Worm (Caenorhabditis elegans) whole organism, L1 larva: ENCODE results near the gene efn-4.

Experiments
- blmp-1 ChIP-seq: fragments of 150-350 bp; optimal IDR thresholded peaks from 2 replicates; lab custom pipeline; 2014; ENCODE audit warnings: missing biosample characterization, missing genetic modification characterization
- ceh-63 ChIP-seq: fragments of 200-800 bp; sonication (Bioruptor generic); optimal IDR thresholded peaks from 2 replicates; lab custom pipeline; 2018; ENCODE audit warnings: mild to moderate bottlenecking, missing genetic modification characterization, missing compliant biosample characterization
- ceh-8 ChIP-seq: fragments of 200-800 bp; sonication (Bioruptor generic); optimal IDR thresholded peaks from 2 replicates; lab custom pipeline; 2018; ENCODE audit warnings: mild to moderate bottlenecking, missing genetic modification characterization, moderate library complexity, missing compliant biosample characterization
- ceh-88 ChIP-seq: fragments of 200-800 bp; sonication (Bioruptor generic); IDR thresholded peaks from 2 replicates; pipeline ENCODE4 v1.3.6; 2022; ENCODE audit warnings: missing genetic modification characterization, missing compliant biosample characterization
- ceh-90 ChIP-seq: sonication (generic microtip); optimal IDR thresholded peaks from 2 replicates; lab custom pipeline; 2016; ENCODE audit warnings: missing genetic modification characterization, missing compliant biosample characterization
- ces-1 ChIP-seq: fragments of 150-350 bp; optimal IDR thresholded peaks from 2 replicates; lab custom pipeline; 2014; ENCODE audit warnings: missing biosample characterization, missing genetic modification reagents, missing genetic modification characterization
- dpl-1 ChIP-seq, 3 experiments: fragments of 150-350 bp in 2 of 3; sonication (generic microtip) in 1 of 3; optimal IDR thresholded peaks; 2 replicates each; lab custom pipeline; 2014 to 2017; ENCODE audit warnings: missing biosample characterization in 3 of 3, missing genetic modification characterization in 3 of 3, missing genetic modification reagents in 3 of 3
- elt-2 ChIP-seq: sonication (generic microtip); optimal IDR thresholded peaks from 2 replicates; lab custom pipeline; 2016; ENCODE audit warnings: missing genetic modification characterization, mild to moderate bottlenecking, inconsistent platforms, missing compliant biosample characterization, missing genetic modification reagents
- fkh-10 ChIP-seq: sonication (generic microtip); optimal IDR thresholded peaks from 2 replicates; lab custom pipeline; 2017; ENCODE audit warnings: missing biosample characterization, missing genetic modification reagents, missing genetic modification characterization
- grh-1 ChIP-seq: fragments of 200-800 bp; sonication (Bioruptor generic); IDR thresholded peaks from 2 replicates; pipeline ENCODE4 v1.3.6; 2022; ENCODE audit warnings: missing genetic modification reagents, missing genetic modification characterization, missing compliant biosample characterization
- hlh-17 ChIP-seq: fragments of 200-800 bp; sonication (Bioruptor generic); optimal IDR thresholded peaks from 2 replicates; lab custom pipeline; 2018; ENCODE audit warnings: missing genetic modification characterization, mild to moderate bottlenecking, missing compliant biosample characterization, moderate library complexity, borderline replicate concordance
- hlh-4 ChIP-seq: sonication (generic microtip); optimal IDR thresholded peaks from 2 replicates; lab custom pipeline; 2016; ENCODE audit warnings: mild to moderate bottlenecking, missing genetic modification characterization, missing compliant biosample characterization
- hpl-2 ChIP-seq: fragments of 150-350 bp; optimal IDR thresholded peaks from 2 replicates; lab custom pipeline; 2014; ENCODE audit warnings: missing biosample characterization, missing genetic modification reagents, missing genetic modification characterization
- jun-1 ChIP-seq: fragments of 150-350 bp; optimal IDR thresholded peaks from 2 replicates; lab custom pipeline; 2014; ENCODE audit warnings: missing biosample characterization, missing genetic modification reagents, missing genetic modification characterization
- lin-14 ChIP-seq: fragments of 200-800 bp; sonication (Bioruptor generic); optimal IDR thresholded peaks from 2 replicates; lab custom pipeline; 2018; ENCODE audit warnings: mild to moderate bottlenecking, missing genetic modification characterization, moderate library complexity, missing compliant biosample characterization
- lsy-2 ChIP-seq, 2 experiments: fragments of 150-350 bp; optimal IDR thresholded peaks; 2 replicates each; lab custom pipeline; 2014; ENCODE audit warnings: missing biosample characterization in 2 of 2, missing genetic modification characterization in 2 of 2
- mab-9 ChIP-seq: fragments of 200-800 bp; sonication (Bioruptor generic); IDR thresholded peaks from 2 replicates; pipeline ENCODE4 v1.3.6; 2022; ENCODE audit warnings: missing genetic modification reagents, missing genetic modification characterization, missing compliant biosample characterization
- mdl-1 ChIP-seq, 2 experiments: fragments of 150-350 bp; optimal IDR thresholded peaks; 2 replicates each; lab custom pipeline; 2014 to 2017; ENCODE audit warnings: missing biosample characterization in 2 of 2, missing genetic modification characterization in 2 of 2, inconsistent platforms in 1 of 2
- mep-1 ChIP-seq: fragments of 150-350 bp; optimal IDR thresholded peaks from 2 replicates; lab custom pipeline; 2014; ENCODE audit warnings: missing biosample characterization, missing genetic modification characterization
- nhr-12 ChIP-seq: sonication (generic microtip); optimal IDR thresholded peaks from 2 replicates; lab custom pipeline; 2017; ENCODE audit warnings: missing biosample characterization, missing genetic modification characterization
- nhr-19 ChIP-seq: fragments of 200-800 bp; sonication (Bioruptor generic); conservative IDR thresholded peaks from 2 replicates; pipeline ENCODE4 v1.3.6; 2022; ENCODE audit warnings: missing genetic modification characterization, missing compliant biosample characterization
- nhr-237 ChIP-seq: fragments of 150-350 bp; optimal IDR thresholded peaks from 2 replicates; lab custom pipeline; 2014; ENCODE audit warnings: missing biosample characterization, missing genetic modification characterization
- nhr-71 ChIP-seq: sonication (generic microtip); optimal IDR thresholded peaks from 2 replicates; lab custom pipeline; 2016; ENCODE audit warnings: mild to moderate bottlenecking, missing genetic modification characterization, moderate library complexity, missing compliant biosample characterization
- nhr-76 ChIP-seq: sonication (generic microtip); optimal IDR thresholded peaks from 2 replicates; lab custom pipeline; 2017; ENCODE audit warnings: missing biosample characterization, missing genetic modification characterization
- nhr-77 ChIP-seq: fragments of 150-350 bp; optimal IDR thresholded peaks from 2 replicates; lab custom pipeline; 2014; ENCODE audit warnings: missing biosample characterization, missing genetic modification characterization
- nhr-90 ChIP-seq: sonication (generic microtip); optimal IDR thresholded peaks from 2 replicates; lab custom pipeline; 2016; ENCODE audit warnings: mild to moderate bottlenecking, missing genetic modification characterization, missing compliant biosample characterization; ENCODE audit not compliant: poor library complexity
- pax-3 ChIP-seq: fragments of 200-800 bp; sonication (Bioruptor generic); optimal IDR thresholded peaks from 2 replicates; lab custom pipeline; 2018; ENCODE audit warnings: mild to moderate bottlenecking, missing genetic modification characterization, moderate library complexity, missing compliant biosample characterization
- pqm-1 ChIP-seq: sonication (generic microtip); optimal IDR thresholded peaks from 3 replicates; lab custom pipeline; 2017; ENCODE audit warnings: missing biosample characterization, missing genetic modification characterization
- rnt-1 ChIP-seq: sonication (generic microtip); optimal IDR thresholded peaks from 2 replicates; lab custom pipeline; 2016; ENCODE audit warnings: mild to moderate bottlenecking, missing genetic modification characterization, moderate library complexity, missing compliant biosample characterization
- skn-1 ChIP-seq: fragments of 150-350 bp; optimal IDR thresholded peaks from 2 replicates; lab custom pipeline; 2014; ENCODE audit warnings: missing biosample characterization, missing genetic modification characterization
- snu-23 ChIP-seq: sonication (generic microtip); optimal IDR thresholded peaks from 2 replicates; lab custom pipeline; 2016; ENCODE audit warnings: missing genetic modification characterization, missing compliant biosample characterization
- sptf-1 ChIP-seq: fragments of 150-350 bp; optimal IDR thresholded peaks from 2 replicates; lab custom pipeline; 2014; ENCODE audit warnings: missing biosample characterization, missing genetic modification characterization
- sup-37 ChIP-seq: fragments of 200-800 bp; sonication (Bioruptor generic); optimal IDR thresholded peaks from 2 replicates; lab custom pipeline; 2018; ENCODE audit warnings: mild to moderate bottlenecking, missing genetic modification characterization, missing compliant biosample characterization
- swsn-7 ChIP-seq: sonication (generic microtip); optimal IDR thresholded peaks from 2 replicates; lab custom pipeline; 2016; ENCODE audit warnings: missing genetic modification characterization, missing compliant biosample characterization
- unc-62 ChIP-seq: fragments of 150-350 bp; optimal IDR thresholded peaks from 2 replicates; lab custom pipeline; 2014; ENCODE audit warnings: missing biosample characterization, missing genetic modification reagents, missing genetic modification characterization
- ztf-11 ChIP-seq, 2 experiments: sonication (generic microtip); optimal IDR thresholded peaks; 2 replicates each; lab custom pipeline; 2016 to 2017; ENCODE audit warnings: missing genetic modification characterization in 2 of 2, missing biosample characterization in 1 of 2, missing compliant biosample characterization in 1 of 2

efn-4 gene

DNA sequence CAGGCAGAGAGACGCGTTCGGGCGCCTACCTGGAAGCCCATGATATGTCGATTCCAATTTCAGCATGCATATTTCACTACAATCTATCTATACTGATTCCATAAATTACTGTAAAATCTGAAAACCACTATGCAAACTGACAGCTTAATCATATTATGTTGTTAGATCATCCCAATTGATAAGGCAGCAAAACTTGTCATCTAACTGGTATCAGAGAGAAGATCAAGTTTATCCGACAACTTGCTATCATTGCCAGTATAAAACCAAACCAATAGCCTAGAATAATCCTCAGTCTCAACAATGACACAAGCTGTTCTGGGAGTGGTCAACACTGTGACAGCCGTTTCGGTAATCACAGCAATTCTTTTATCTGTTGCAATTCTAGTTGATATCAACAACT is 45.1 kb downstream of the efn-4 start, which contains the start of gene col-102:
col-102 (plus strand) TSS at position 301 of the 400 bp plus-strand sequence.
- no peak for TF ChIP-seq nhr-76
- no peak for TF ChIP-seq ces-1 (GFP tag; lab: Kevin White, UChicago)
- no peak for TF ChIP-seq sup-37 (GFP tag; lab: Kevin White, UChicago)
- TF ChIP-seq fkh-10 = no peak
- TF ChIP-seq unc-62 (GFP tag; lab: Kevin White, UChicago) = no peak
- no peak for TF ChIP-seq skn-1 (tag; lab: Kevin White, UChicago)
- TF ChIP-seq mep-1 (tag; lab: Kevin White, UChicago) = no peak
- TF ChIP-seq sptf-1 (tag; lab: Kevin White, UChicago) = no peak
- TF ChIP-seq ceh-63 = no peak
- TF ChIP-seq ceh-90 (tag; lab: Kevin White, UChicago) = no peak
- TF ChIP-seq mdl-1 (tag; optimal IDR thresholded peaks at IDR 0.05; lab: Kevin White, UChicago) = no peak
- no peak for TF ChIP-seq hlh-4
- no peak for TF ChIP-seq grh-1 (GFP tag; lab: Robert Waterston, UW)
- no peak for TF ChIP-seq dpl-1 (GFP tag; optimal IDR thresholded peaks at IDR 0.05; lab: Kevin White, UChicago)
- no peak for TF ChIP-seq pax-3
- no peak for TF ChIP-seq blmp-1 (tag; lab: Kevin White, UChicago)
- no peak for TF ChIP-seq nhr-237 (tag; lab: Kevin White, UChicago)
- TF ChIP-seq elt-2 (tag; lab: Kevin White, UChicago) = no peak

DNA sequence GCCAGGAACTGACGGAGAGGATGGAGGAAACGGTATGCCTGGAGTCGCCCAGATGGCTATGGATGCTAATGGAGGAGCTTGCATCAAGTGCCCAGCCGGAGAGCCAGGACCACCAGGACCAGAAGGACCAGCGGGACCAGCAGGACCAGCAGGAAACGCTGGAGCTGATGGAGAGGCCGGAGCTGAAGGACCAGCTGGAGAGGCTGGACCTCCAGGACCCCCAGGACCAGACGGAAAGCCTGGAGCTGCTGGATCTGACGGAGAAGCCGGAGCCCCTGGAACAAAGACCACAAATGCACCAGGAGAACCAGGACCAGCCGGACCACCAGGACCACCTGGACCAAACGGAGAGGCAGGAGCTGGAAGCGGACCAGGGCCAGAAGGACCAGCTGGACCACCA is 45.8 kb downstream of the efn-4 start:
- no peak for TF ChIP-seq pqm-1
- TF ChIP-seq, all 84 proteins: peak for 0

DNA sequence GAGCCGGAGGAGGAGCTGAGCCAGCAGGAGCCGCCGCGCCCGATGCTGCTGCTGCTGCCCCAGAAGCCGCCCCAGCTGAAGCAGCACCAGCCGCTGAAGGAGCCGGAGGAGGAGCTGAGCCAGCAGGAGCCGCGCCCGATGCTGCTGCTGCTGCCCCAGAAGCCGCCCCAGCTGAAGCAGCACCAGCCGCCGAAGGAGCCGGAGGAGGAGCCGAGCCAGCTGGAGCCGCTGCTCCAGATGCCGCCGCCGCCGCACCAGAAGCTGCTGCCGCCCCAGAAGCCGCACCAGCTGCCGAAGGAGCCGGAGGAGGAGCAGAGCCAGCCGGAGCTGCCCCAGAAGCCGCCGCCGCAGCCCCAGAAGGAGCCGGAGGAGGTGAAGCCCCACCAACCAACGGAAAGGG is 46.4 kb downstream of the efn-4 start:
- TF ChIP-seq swsn-7 (tag; lab: Kevin White, UChicago) (no peak), mep-1 (tag; lab: Kevin White, UChicago) (no peak), hpl-2 (GFP tag; lab: Kevin White, UChicago) (no peak), ceh-8 (GFP tag; lab: Kevin White, UChicago) (peak; percentile 91), nhr-77 (tag; lab: Kevin White, UChicago) (no peak), hlh-17 (GFP tag; lab: Kevin White, UChicago) (no peak), ztf-11 (tag; optimal IDR thresholded peaks at IDR 0.05; lab: Kevin White, UChicago) (no peak)

DNA sequence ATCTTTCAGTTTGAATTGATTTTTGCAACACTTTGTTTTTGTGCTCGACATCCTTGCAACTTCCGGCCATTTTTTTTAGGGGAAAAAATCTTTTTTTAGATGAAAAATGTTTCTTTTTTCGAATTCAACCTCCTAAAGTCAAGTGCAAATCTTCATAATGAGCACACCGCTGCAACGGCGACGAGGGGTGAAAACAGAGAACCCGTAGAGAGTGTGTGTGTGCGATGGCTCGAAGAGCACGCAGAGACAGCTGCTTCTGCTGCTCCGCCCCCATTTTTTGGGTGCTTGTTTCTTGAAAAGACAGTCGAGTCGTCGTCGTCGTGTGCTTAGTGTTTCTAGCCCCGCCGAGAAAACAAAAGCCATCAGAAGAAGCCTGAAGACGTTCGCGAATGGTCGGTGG is 47.0 kb downstream of the efn-4 start, which contains the start of gene inx-18:
inx-18 (plus strand) TSS at position 301 of the 400 bp plus-strand sequence.
- TF ChIP-seq rnt-1 (tag; lab: Kevin White, UChicago) (peak; percentile 25), nhr-90 (tag; lab: Kevin White, UChicago) (no peak), jun-1 (tag; lab: Kevin White, UChicago) (no peak)

DNA sequence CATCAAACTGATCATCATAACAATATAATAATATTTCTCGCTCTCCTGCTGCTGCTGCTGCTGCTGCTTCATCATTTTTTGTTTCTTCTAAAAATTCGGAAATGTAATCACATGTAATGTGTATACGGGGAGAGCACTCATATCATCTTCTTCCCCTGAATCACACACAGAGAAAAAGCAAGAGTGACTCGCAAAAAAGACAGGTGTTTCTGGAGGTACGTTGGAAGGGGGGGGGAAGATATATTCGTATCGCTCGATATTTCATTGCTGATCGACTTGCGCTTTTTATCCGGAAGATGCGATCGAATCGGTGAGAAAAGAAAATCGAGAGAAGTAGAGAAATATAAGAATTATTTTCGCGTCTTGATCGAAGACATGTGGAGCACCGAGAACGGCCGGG is 48.6 kb downstream of the efn-4 start:
- TF ChIP-seq nhr-19 (peak; percentile 18), mab-9 (GFP tag; lab: Robert Waterston, UW) (no peak), nhr-71 (peak; percentile 67), ceh-88 (GFP tag; lab: Robert Waterston, UW) (no peak), lin-14 (peak; percentile 73), nhr-12 (tag; lab: Kevin White, UChicago) (no peak), lsy-2 (tag; optimal IDR thresholded peaks at IDR 0.05; lab: Kevin White, UChicago) (peak in 1 of 2 experiments; percentile 42), snu-23 (GFP tag; lab: Kevin White, UChicago) (peak; percentile 25), dpl-1 (GFP tag; optimal IDR thresholded peaks at IDR 0.05; lab: Kevin White, UChicago) (peak in 1 of 3 experiments; percentile 7), mep-1 (tag; lab: Kevin White, UChicago) (peak; percentile 8), nhr-77 (tag; lab: Kevin White, UChicago) (no peak), rnt-1 (tag; lab: Kevin White, UChicago) (peak; percentile 35)
